Fruit fly (Drosophila melanogaster): ENCODE data around the gene CG32856.

The CG32856 gene

DNA sequence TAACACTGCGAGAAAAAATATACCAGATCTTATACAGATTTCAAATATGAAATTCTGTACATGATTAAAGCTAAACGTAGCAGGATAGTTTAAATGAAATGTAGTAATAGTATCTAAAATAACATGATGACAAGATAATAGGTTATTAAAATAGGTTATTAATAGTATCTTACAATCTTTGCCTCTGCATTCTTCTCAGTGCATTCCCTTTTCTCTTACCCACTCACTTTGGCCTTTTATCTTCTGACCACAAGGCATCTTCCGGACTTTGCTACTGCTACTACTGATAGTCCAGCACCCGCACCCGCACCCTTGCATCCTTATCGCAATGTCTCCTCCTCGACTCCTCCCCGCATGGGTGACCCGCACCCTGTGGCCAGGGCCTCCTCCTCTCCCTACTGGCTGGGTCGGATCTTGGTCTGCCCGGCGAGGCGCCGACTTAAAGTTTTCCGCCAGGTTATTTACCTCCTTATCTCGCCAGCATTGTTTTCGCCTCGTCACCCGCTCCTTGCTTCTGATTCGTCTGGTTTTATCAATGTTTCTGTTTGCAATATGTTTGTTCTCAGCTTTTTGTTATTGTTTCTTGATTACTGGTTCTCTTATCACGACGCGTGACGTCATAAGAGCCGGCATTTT lies 19.4 kb upstream of the CG32856 start (continued):
- no peak for TF ChIP-seq dm (GFP tag; optimal IDR thresholded peaks at IDR 0.05)
- TF ChIP-seq CG2116 (GFP tag; optimal IDR thresholded peaks at IDR 0.05): no peak
- peak; percentile 51 for TF ChIP-seq CG12155 (GFP tag; optimal IDR thresholded peaks at IDR 0.05)
- TF ChIP-seq CG30403 (GFP tag; optimal IDR thresholded peaks at IDR 0.05): peak; percentile 33
- no peak for TF ChIP-seq stwl (tag; optimal IDR thresholded peaks at IDR 0.05)
- no peak; the same call in 1 of the 2 replicates for TF ChIP-seq esg (GFP tag; conservative IDR thresholded peaks at IDR 0.05)
- TF ChIP-seq vnd (GFP tag; IDR thresholded peaks at IDR 0.05; ENCODE audit: partially characterized antibody): no peak
- no peak for TF ChIP-seq CG11247 (GFP tag; IDR thresholded peaks at IDR 0.05)
- TF ChIP-seq CG3838 (GFP tag; optimal IDR thresholded peaks at IDR 0.05): no peak
- peak; percentile 70 for TF ChIP-seq phol (tag; optimal IDR thresholded peaks at IDR 0.05)
- 0 out of 4 replicates have a peak, but pooled peaks have one; percentile 35 for TF ChIP-seq chinmo (GFP tag; IDR thresholded peaks at IDR 0.05; ENCODE audit: partially characterized antibody)
- peak; percentile 53 for TF ChIP-seq CG13424 (tag; optimal IDR thresholded peaks at IDR 0.05)
- no peak for TF ChIP-seq HLH54F (GFP tag; optimal IDR thresholded peaks at IDR 0.05)
- TF ChIP-seq dati (GFP tag; IDR thresholded peaks at IDR 0.05): 0 out of 2 replicates have a peak, but pooled peaks have one; percentile 16
- TF ChIP-seq stc (GFP tag; IDR thresholded peaks at IDR 0.05): peak; percentile 60; the same call in 1 of the 2 replicates
- peak; percentile 38 for TF ChIP-seq Ssrp (tag; optimal IDR thresholded peaks at IDR 0.05)
- TF ChIP-seq CG34422 (GFP tag; IDR thresholded peaks at IDR 0.05): peak; percentile 42; the same call in 1 of the 3 replicates
- TF ChIP-seq Drgx (GFP tag; IDR thresholded peaks at IDR 0.05): peak; percentile 80
- peak in 1 of 3 experiments; percentile 72 for TF ChIP-seq lola (GFP tag; optimal IDR thresholded peaks at IDR 0.05)
- peak; percentile 68 for TF ChIP-seq CG11504 (tag; optimal IDR thresholded peaks at IDR 0.05)
- no peak for TF ChIP-seq Dbx (GFP tag; IDR thresholded peaks at IDR 0.05)
- no peak for TF ChIP-seq hbn (GFP tag; IDR thresholded peaks at IDR 0.05; ENCODE audit: partially characterized antibody)
- TF ChIP-seq CG7372 (GFP tag; IDR thresholded peaks at IDR 0.05): no peak
- no peak for TF ChIP-seq her (GFP tag; optimal IDR thresholded peaks at IDR 0.05)
- no peak for TF ChIP-seq CG13296 (GFP tag; optimal IDR thresholded peaks at IDR 0.05)
- no peak for TF ChIP-seq TFAM (GFP tag; optimal IDR thresholded peaks at IDR 0.05)
- peak; percentile 53 for TF ChIP-seq Sox102F (GFP tag; optimal IDR thresholded peaks at IDR 0.05)
- no peak for TF ChIP-seq CG31224 (GFP tag; IDR thresholded peaks at IDR 0.05)
- peak; percentile 58 for TF ChIP-seq CG17829 (tag; optimal IDR thresholded peaks at IDR 0.05)
- TF ChIP-seq CG5245 (GFP tag; optimal IDR thresholded peaks at IDR 0.05): no peak
- no peak for TF ChIP-seq btn (GFP tag; optimal IDR thresholded peaks at IDR 0.05)
- TF ChIP-seq lmd (GFP tag; IDR thresholded peaks at IDR 0.05): peak; percentile 57
- no peak for TF ChIP-seq CG7963 (GFP tag; IDR thresholded peaks at IDR 0.05; ENCODE audit: partially characterized antibody)
- TF ChIP-seq CG15696 (tag; optimal IDR thresholded peaks at IDR 0.05): peak; percentile 54
- TF ChIP-seq CG10543 (GFP tag; optimal IDR thresholded peaks at IDR 0.05): no peak
- no peak for TF ChIP-seq Gsc (GFP tag; IDR thresholded peaks at IDR 0.05)
- TF ChIP-seq vfl (GFP tag; optimal IDR thresholded peaks at IDR 0.05): no peak
- TF ChIP-seq CG15479 (GFP tag; optimal IDR thresholded peaks at IDR 0.05): peak; percentile 89
- no peak for TF ChIP-seq CG4282 (GFP tag; optimal IDR thresholded peaks at IDR 0.05)
- TF ChIP-seq org-1 (GFP tag; optimal IDR thresholded peaks at IDR 0.05): peak; percentile 19
- no peak for TF ChIP-seq Mrtf (GFP tag; IDR thresholded peaks at IDR 0.05)
- TF ChIP-seq scrt (GFP tag; optimal IDR thresholded peaks at IDR 0.05): peak; percentile 4
- peak; percentile 63 for TF ChIP-seq CG8924 (tag; optimal IDR thresholded peaks at IDR 0.05)
- TF ChIP-seq Fer3 (tag; optimal IDR thresholded peaks at IDR 0.05): peak; percentile 43
- TF ChIP-seq CG6854 (GFP tag; optimal IDR thresholded peaks at IDR 0.05): no peak
- TF ChIP-seq Camta (GFP tag; optimal IDR thresholded peaks at IDR 0.05): peak; percentile 46
- no peak for TF ChIP-seq Sry-δ (GFP tag; optimal IDR thresholded peaks at IDR 0.05)
- TF ChIP-seq jigr1 (GFP tag; IDR thresholded peaks at IDR 0.05): no peak
- no peak for TF ChIP-seq maf-S (GFP tag; optimal IDR thresholded peaks at IDR 0.05)
- TF ChIP-seq Side (GFP tag; optimal IDR thresholded peaks at IDR 0.05): no peak

Data from whole organism, embryonic.